Fruit fly (Drosophila melanogaster) S2 (cell line): ENCODE data around the gene Der-2.

ENCODE experiments used
- CG8478 ChIP-seq: fragments of >200 bp; optimal IDR thresholded peaks from 2 replicates; lab custom pipeline; 2018
- CTCF ChIP-seq, 2 experiments: fragments of >200 bp; optimal IDR thresholded peaks; 2 replicates each; lab custom pipeline; 2018

DNA sequence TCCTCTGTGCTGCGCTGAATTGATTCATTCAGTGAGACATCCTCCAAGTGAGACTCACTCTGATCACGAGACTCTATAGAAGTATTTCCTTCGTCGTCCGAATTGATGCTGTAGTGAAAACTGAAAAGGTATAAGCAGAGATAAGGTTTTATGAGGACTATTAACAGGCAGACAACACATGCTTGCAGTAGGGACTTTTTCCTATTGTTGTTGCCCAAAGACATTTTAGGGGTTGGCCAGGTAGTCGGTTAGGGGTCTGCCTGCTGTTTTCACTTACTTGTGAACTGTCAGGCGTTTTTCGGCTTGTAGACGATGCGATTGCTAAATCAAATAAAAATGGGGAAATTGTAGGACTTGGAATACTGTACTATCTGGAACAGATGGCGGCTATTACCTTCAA lies 15.5 kb downstream of the Der-2 start:
- no peak for TF ChIP-seq CTCF (optimal IDR thresholded peaks at IDR 0.05; lab: Kevin White, UChicago)
- TF ChIP-seq CG8478 (lab: Kevin White, UChicago): no peak
